Worm (Caenorhabditis elegans) whole organism, midembryonic: ENCODE data around the gene tars-1.

Source experiments
- T22C8.4 ChIP-seq: fragments of 200-800 bp; sonication (Bioruptor generic); IDR thresholded peaks from 2 replicates; pipeline ENCODE4 v1.3.6; 2022; ENCODE audit warnings: missing genetic modification characterization, missing compliant biosample characterization
- cog-1 ChIP-seq: sonication (generic microtip); optimal IDR thresholded peaks from 2 replicates; lab custom pipeline; 2016; ENCODE audit warnings: missing genetic modification characterization, missing compliant biosample characterization
- flt-1 ChIP-seq: fragments of 200-800 bp; sonication (Bioruptor generic); IDR thresholded peaks from 2 replicates; pipeline ENCODE4 v1.3.6; 2022; ENCODE audit warnings: missing genetic modification characterization, missing compliant biosample characterization
- klf-2 ChIP-seq: fragments of 200-800 bp; sonication (Bioruptor generic); conservative IDR thresholded peaks from 2 replicates; pipeline ENCODE4 v1.3.6; 2022; ENCODE audit warnings: missing genetic modification reagents, missing genetic modification characterization, missing compliant biosample characterization
- med-1 ChIP-seq: sonication (generic microtip); optimal IDR thresholded peaks from 2 replicates; lab custom pipeline; 2017; ENCODE audit warnings: missing genetic modification characterization, mild to moderate bottlenecking, missing compliant biosample characterization, antibody characterized with exemption, missing genetic modification reagents; ENCODE audit not compliant: insufficient read depth
- ref-1 ChIP-seq: fragments of 200-800 bp; sonication (Bioruptor generic); conservative IDR thresholded peaks from 2 replicates; pipeline ENCODE4 v1.3.6; 2022; ENCODE audit warnings: missing genetic modification reagents, missing genetic modification characterization, missing compliant biosample characterization
- tab-1 ChIP-seq: fragments of 200-800 bp; sonication (Bioruptor generic); IDR thresholded peaks from 2 replicates; pipeline ENCODE4 v1.3.6; 2022; ENCODE audit warnings: missing genetic modification characterization, missing compliant biosample characterization
- ztf-23 ChIP-seq: fragments of 200-800 bp; sonication (Bioruptor generic); IDR thresholded peaks from 2 replicates; pipeline ENCODE4 v1.3.6; 2022; ENCODE audit warnings: missing genetic modification reagents, missing genetic modification characterization, missing compliant biosample characterization
- ztf-29 ChIP-seq: fragments of 200-800 bp; sonication (Bioruptor generic); IDR thresholded peaks from 2 replicates; pipeline ENCODE4 v1.3.6; 2022; ENCODE audit warnings: missing genetic modification reagents, missing genetic modification characterization, missing compliant biosample characterization

Gene tars-1

ce11 chrII:11689941-11690340, 5.5 kb downstream of the tars-1 start:
- no peak for TF ChIP-seq ref-1 (GFP tag; lab: Robert Waterston, UW)
- no peak for TF ChIP-seq ztf-29 (GFP tag; lab: Robert Waterston, UW)
- no peak for TF ChIP-seq klf-2
- no peak for TF ChIP-seq tab-1 (GFP tag; lab: Robert Waterston, UW)
- no peak for TF ChIP-seq T22C8.4
- TF ChIP-seq ztf-23 = no peak
- no peak for TF ChIP-seq cog-1 (tag; lab: Kevin White, UChicago)
- no peak for TF ChIP-seq med-1 (GFP tag; lab: Kevin White, UChicago)
- TF ChIP-seq flt-1 = no peak

- TF ChIP-seq T22C8.4 = no peak
- TF ChIP-seq flt-1 = no peak
- no peak for TF ChIP-seq cog-1 (tag; lab: Kevin White, UChicago)
- TF ChIP-seq med-1 (GFP tag; lab: Kevin White, UChicago) = no peak
- no peak for TF ChIP-seq ref-1 (GFP tag; lab: Robert Waterston, UW)
- no peak for TF ChIP-seq klf-2
- TF ChIP-seq tab-1 (GFP tag; lab: Robert Waterston, UW) = no peak
- no peak for TF ChIP-seq ztf-29 (GFP tag; lab: Robert Waterston, UW)
- TF ChIP-seq ztf-23 = no peak
Observed at ce11 chrII:11688643-11689042, 6.8 kb downstream of the tars-1 start, which contains the start of gene kel-1. TSS of gene kel-1 (plus strand) at chrII:11688943.

ce11 chrII:11688011-11688410, 7.4 kb downstream of the tars-1 start:
- no peak for TF ChIP-seq T22C8.4
- TF ChIP-seq klf-2 = no peak
- TF ChIP-seq tab-1 (GFP tag; lab: Robert Waterston, UW) = no peak
- TF ChIP-seq flt-1 = no peak
- TF ChIP-seq ztf-23 = no peak
- no peak for TF ChIP-seq cog-1 (tag; lab: Kevin White, UChicago)
- no peak for TF ChIP-seq med-1 (GFP tag; lab: Kevin White, UChicago)
- no peak for TF ChIP-seq ztf-29 (GFP tag; lab: Robert Waterston, UW)
- TF ChIP-seq ref-1 (GFP tag; lab: Robert Waterston, UW) = no peak

- no peak for TF ChIP-seq flt-1
Observed at ce11 chrII:11685177-11685576, 10.3 kb downstream of the tars-1 start, which contains the start of gene C47D12.5. TSS of gene C47D12.5 (minus strand) at chrII:11685277.

- TF ChIP-seq med-1 (GFP tag; lab: Kevin White, UChicago) = no peak
- 0 out of 2 replicates have a peak, but pooled peaks have one; percentile 18 for TF ChIP-seq T22C8.4
Observed at ce11 chrII:11681136-11681824, 14.2 kb downstream of the tars-1 start, which contains the start of the genes sfxn-1.4 and C47D12.4. TSS of gene sfxn-1.4 (minus strand) at chrII:11681236. TSS of gene C47D12.4 (plus strand) at chrII:11681774.

ce11 chrII:11680220-11680619, 15.2 kb downstream of the tars-1 start:
- TF ChIP-seq flt-1 = no peak
- no peak for TF ChIP-seq T22C8.4
- TF ChIP-seq ref-1 (GFP tag; lab: Robert Waterston, UW) = no peak
- no peak for TF ChIP-seq klf-2
- no peak for TF ChIP-seq med-1 (GFP tag; lab: Kevin White, UChicago)
- no peak for TF ChIP-seq ztf-23
- TF ChIP-seq tab-1 (GFP tag; lab: Robert Waterston, UW) = no peak
- no peak for TF ChIP-seq ztf-29 (GFP tag; lab: Robert Waterston, UW)
- no peak for TF ChIP-seq cog-1 (tag; lab: Kevin White, UChicago)

ce11 chrII:11675877-11676473, 19.5 kb downstream of the tars-1 start, which contains the start of the genes trr-1 and C47D12.2:
TSS of gene trr-1 (minus strand) at chrII:11675927.
TSS of gene C47D12.2 (plus strand) at chrII:11676306.
- TF ChIP-seq T22C8.4 = no peak
- no peak for TF ChIP-seq ref-1 (GFP tag; lab: Robert Waterston, UW)
- TF ChIP-seq cog-1 (tag; lab: Kevin White, UChicago) = no peak
- TF ChIP-seq med-1 (GFP tag; lab: Kevin White, UChicago) = peak; percentile 27
- TF ChIP-seq flt-1 = no peak

ce11 chrII:11658854-11659253, 36.6 kb downstream of the tars-1 start:
- TF ChIP-seq ztf-23 = no peak
- no peak for TF ChIP-seq ztf-29 (GFP tag; lab: Robert Waterston, UW)
- TF ChIP-seq flt-1 = no peak
- TF ChIP-seq klf-2 = no peak
- TF ChIP-seq ref-1 (GFP tag; lab: Robert Waterston, UW) = no peak
- TF ChIP-seq med-1 (GFP tag; lab: Kevin White, UChicago) = no peak
- TF ChIP-seq T22C8.4 = no peak
- no peak for TF ChIP-seq tab-1 (GFP tag; lab: Robert Waterston, UW)
- no peak for TF ChIP-seq cog-1 (tag; lab: Kevin White, UChicago)

ce11 chrII:11657079-11657478, 38.4 kb downstream of the tars-1 start, which contains the start of gene nep-1:
TSS of gene nep-1 (minus strand) at chrII:11657179.
- no peak for TF ChIP-seq ztf-23
- no peak for TF ChIP-seq ztf-29 (GFP tag; lab: Robert Waterston, UW)
- TF ChIP-seq klf-2 = no peak
- no peak for TF ChIP-seq ref-1 (GFP tag; lab: Robert Waterston, UW)
- no peak for TF ChIP-seq flt-1
- TF ChIP-seq tab-1 (GFP tag; lab: Robert Waterston, UW) = no peak
- no peak for TF ChIP-seq med-1 (GFP tag; lab: Kevin White, UChicago)
- TF ChIP-seq cog-1 (tag; lab: Kevin White, UChicago) = no peak
- TF ChIP-seq T22C8.4 = no peak

- TF ChIP-seq med-1 (GFP tag; lab: Kevin White, UChicago) (no peak), klf-2 (no peak), ztf-23 (no peak), T22C8.4 (no peak), ref-1 (GFP tag; lab: Robert Waterston, UW) (no peak), cog-1 (tag; lab: Kevin White, UChicago) (peak; percentile 32)
Observed at ce11 chrII:11652679-11653174, 42.7 kb downstream of the tars-1 start, which contains the start of the genes rad-23 and rpn-12. TSS of gene rad-23 (minus strand) at chrII:11652729. TSS of gene rpn-12 (plus strand) at chrII:11653124.
